Fruit fly (Drosophila melanogaster): ENCODE measurements around the gene CG5928.

CG5928 gene

dm6 chrX:6090809-6091667, 23.3 kb downstream of the CG5928 start, which contains the start of the genes Nep1 and Mipp2 (continued):
- peak; percentile 87 for TF ChIP-seq Eip78C (GFP tag)
- peak; percentile 23 for TF ChIP-seq CG3032 (tag; optimal IDR thresholded peaks at IDR 0.05)
- TF ChIP-seq Blimp-1 (GFP tag; optimal IDR thresholded peaks at IDR 0.05) = no peak
- no peak for TF ChIP-seq CG6792 (GFP tag; optimal IDR thresholded peaks at IDR 0.05)
- no peak for TF ChIP-seq vri (GFP tag; optimal IDR thresholded peaks at IDR 0.05)
- TF ChIP-seq CG15336 (GFP tag; IDR thresholded peaks at IDR 0.05) = peak; percentile 72
- peak; percentile 14 for TF ChIP-seq net (GFP tag; optimal IDR thresholded peaks at IDR 0.05)
- no peak for TF ChIP-seq CG16779 (tag; optimal IDR thresholded peaks at IDR 0.05)
- peak; percentile 31 for TF ChIP-seq Ets96B (tag; optimal IDR thresholded peaks at IDR 0.05)
- TF ChIP-seq CG9139 (GFP tag; optimal IDR thresholded peaks at IDR 0.05) = no peak

dm6 chrX:6092235-6092634, 24.5 kb downstream of the CG5928 start:
- TF ChIP-seq CG34406 (GFP tag; optimal IDR thresholded peaks at IDR 0.05) = no peak
- TF ChIP-seq CG32006 (GFP tag; optimal IDR thresholded peaks at IDR 0.05) = peak; percentile 45
- TF ChIP-seq Met (GFP tag; optimal IDR thresholded peaks at IDR 0.05) = no peak
- TF ChIP-seq CG11294 (GFP tag; IDR thresholded peaks at IDR 0.05) = no peak
- no peak for TF ChIP-seq CG1621 (tag; optimal IDR thresholded peaks at IDR 0.05)
- TF ChIP-seq CG8119 (GFP tag; IDR thresholded peaks at IDR 0.05) = no peak
- TF ChIP-seq CG3919 (GFP tag; optimal IDR thresholded peaks at IDR 0.05) = peak; percentile 0
- no peak for TF ChIP-seq Lpt (GFP tag; optimal IDR thresholded peaks at IDR 0.05)
- TF ChIP-seq CG8319 (GFP tag; optimal IDR thresholded peaks at IDR 0.05) = no peak
- peak; percentile 24 for TF ChIP-seq svp (GFP tag)
- no peak for TF ChIP-seq fkh (GFP tag; optimal IDR thresholded peaks at IDR 0.05)
- TF ChIP-seq Eip78C (GFP tag) = peak; percentile 65
- peak; percentile 45 for TF ChIP-seq Hr4 (GFP tag; optimal IDR thresholded peaks at IDR 0.05)
- no peak for TF ChIP-seq Eip93F (GFP tag; optimal IDR thresholded peaks at IDR 0.05)
- no peak for TF ChIP-seq Smox (GFP tag; optimal IDR thresholded peaks at IDR 0.05)
- no peak for TF ChIP-seq Blimp-1 (GFP tag; optimal IDR thresholded peaks at IDR 0.05)
- TF ChIP-seq salr (GFP tag; optimal IDR thresholded peaks at IDR 0.05) = no peak
- no peak for TF ChIP-seq Eip75B (GFP tag; optimal IDR thresholded peaks at IDR 0.05)

dm6 chrX:6094078-6094477, 26.3 kb downstream of the CG5928 start:
- TF ChIP-seq acj6 (GFP tag; optimal IDR thresholded peaks at IDR 0.05) (no peak), CG32006 (GFP tag; optimal IDR thresholded peaks at IDR 0.05) (no peak), fd59A (GFP tag; optimal IDR thresholded peaks at IDR 0.05) (no peak), CG8632 (GFP tag; optimal IDR thresholded peaks at IDR 0.05) (no peak), Ets21C (GFP tag; optimal IDR thresholded peaks at IDR 0.05) (no peak), Met (GFP tag; optimal IDR thresholded peaks at IDR 0.05) (no peak), CG34406 (GFP tag; optimal IDR thresholded peaks at IDR 0.05) (no peak), CG3919 (GFP tag; optimal IDR thresholded peaks at IDR 0.05) (peak; percentile 2), Eip78C (GFP tag) (peak; percentile 63), svp (GFP tag) (peak; percentile 56), Eip75B (GFP tag; optimal IDR thresholded peaks at IDR 0.05) (no peak)

dm6 chrX:6094599-6094998, 26.8 kb downstream of the CG5928 start:
- TF ChIP-seq CG4318 (GFP tag; optimal IDR thresholded peaks at IDR 0.05) (no peak), OdsH (GFP tag; optimal IDR thresholded peaks at IDR 0.05) (no peak), CG8319 (GFP tag; optimal IDR thresholded peaks at IDR 0.05) (no peak), Sox15 (GFP tag; optimal IDR thresholded peaks at IDR 0.05) (no peak), fd59A (GFP tag; optimal IDR thresholded peaks at IDR 0.05) (no peak), CG34406 (GFP tag; optimal IDR thresholded peaks at IDR 0.05) (no peak), CG11902 (GFP tag; optimal IDR thresholded peaks at IDR 0.05) (no peak), Gug (GFP tag; IDR thresholded peaks at IDR 0.05) (no peak), Eip93F (GFP tag; optimal IDR thresholded peaks at IDR 0.05) (no peak), CG9139 (GFP tag; optimal IDR thresholded peaks at IDR 0.05) (no peak), CG1621 (tag; optimal IDR thresholded peaks at IDR 0.05) (no peak), Sox14 (GFP tag; optimal IDR thresholded peaks at IDR 0.05) (no peak), Eip75B (GFP tag; optimal IDR thresholded peaks at IDR 0.05) (no peak), vri (GFP tag; optimal IDR thresholded peaks at IDR 0.05) (no peak), ss (GFP tag; optimal IDR thresholded peaks at IDR 0.05) (no peak), eg (GFP tag; IDR thresholded peaks at IDR 0.05) (no peak), CG3032 (tag; optimal IDR thresholded peaks at IDR 0.05) (no peak), CG8119 (GFP tag; IDR thresholded peaks at IDR 0.05) (no peak), CG8632 (GFP tag; optimal IDR thresholded peaks at IDR 0.05) (no peak), Ets96B (tag; optimal IDR thresholded peaks at IDR 0.05) (no peak)

Measured in whole organism, prepupa.